Worm (Caenorhabditis elegans): ENCODE results near the gene smap-1.

smap-1 gene

DNA sequence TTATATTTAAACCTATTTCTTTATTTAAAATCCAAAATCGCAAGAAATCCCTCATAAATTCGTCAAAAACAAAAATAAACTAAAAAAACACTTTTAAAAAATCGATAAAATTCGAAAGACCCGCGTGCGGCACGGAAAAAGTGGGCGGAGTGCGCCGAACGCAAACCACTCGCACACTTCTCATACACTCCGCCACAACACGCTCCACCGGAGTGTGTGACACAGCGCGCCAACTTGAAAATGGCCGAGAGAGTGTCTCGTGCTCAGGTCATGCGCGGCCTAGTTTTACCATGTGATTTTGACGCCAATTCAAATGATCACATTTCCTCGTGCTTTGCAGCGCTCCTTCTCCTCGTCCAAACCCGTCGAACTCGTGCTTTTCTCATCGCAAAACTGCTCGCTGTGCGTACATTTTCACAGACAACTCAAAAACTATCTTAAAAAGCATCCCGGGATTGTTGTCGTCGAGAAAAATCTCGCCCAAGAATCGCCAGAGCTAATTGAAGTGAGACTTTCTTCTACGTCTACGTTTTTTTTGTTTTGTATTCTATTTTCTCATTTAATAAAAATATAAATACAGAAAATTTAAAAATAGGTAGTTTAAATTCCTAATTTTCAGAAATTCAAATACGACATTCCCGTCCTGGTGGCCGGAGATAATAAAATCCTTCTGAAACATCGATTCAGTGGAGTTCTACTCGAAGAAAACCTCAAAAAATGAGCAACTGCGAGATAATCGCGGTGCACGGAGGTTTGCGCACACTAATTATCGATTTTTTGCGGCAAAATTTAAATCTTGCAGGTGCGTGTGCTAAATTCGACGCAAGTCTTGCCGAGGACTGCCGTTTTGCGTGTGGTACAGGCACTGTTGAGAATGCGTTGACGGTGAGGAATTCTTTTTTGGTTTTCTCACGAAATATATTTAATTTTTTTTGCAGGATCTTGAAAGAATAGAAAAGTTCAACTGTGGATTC is 19.7 kb upstream of the smap-1 start, which contains the start of gene tasp-1 (continued):
- peak; percentile 98 for TF ChIP-seq lim-7 (GFP tag; IDR thresholded peaks at IDR 0.05)
- TF ChIP-seq F49E8.2 (tag; optimal IDR thresholded peaks at IDR 0.05; ENCODE audit: borderline replicate concordance), result peak; percentile 95
- TF ChIP-seq daf-8 (GFP tag; IDR thresholded peaks at IDR 0.05), result peak; percentile 99
- TF ChIP-seq unc-39 (tag; optimal IDR thresholded peaks at IDR 0.05), result peak; percentile 62
- TF ChIP-seq zfp-2 (tag; optimal IDR thresholded peaks at IDR 0.05), result peak; percentile 93
- TF ChIP-seq unc-62 (GFP tag; optimal IDR thresholded peaks at IDR 0.05 in 1 of 2), result peak; percentile 68 to 100
- TF ChIP-seq unc-62 (tag; optimal IDR thresholded peaks at IDR 0.05), result peak; percentile 90
- peak; percentile 100 for TF ChIP-seq dpl-1 (GFP tag; optimal IDR thresholded peaks at IDR 0.05)
- TF ChIP-seq egl-43 (GFP tag; IDR thresholded peaks at IDR 0.05), result peak; percentile 100
- peak; percentile 99 for TF ChIP-seq lin-15B (tag; optimal IDR thresholded peaks at IDR 0.05)
- peak; percentile 100 for TF ChIP-seq madf-9 (GFP tag; conservative IDR thresholded peaks at IDR 0.05)
- peak; percentile 88 for TF ChIP-seq ceh-82 (tag; optimal IDR thresholded peaks at IDR 0.05)
- peak; percentile 79 for TF ChIP-seq attf-4 (tag; optimal IDR thresholded peaks at IDR 0.05)
- TF ChIP-seq aly-2 (tag; optimal IDR thresholded peaks at IDR 0.05), result peak; percentile 94
- peak; percentile 99 for TF ChIP-seq pha-4 (GFP tag; IDR thresholded peaks at IDR 0.05)
- TF ChIP-seq pha-4 (tag; optimal IDR thresholded peaks at IDR 0.05), result no peak
- TF ChIP-seq nhr-41 (GFP tag; IDR thresholded peaks at IDR 0.05), result peak; percentile 99
- peak; percentile 98 for TF ChIP-seq F37D6.2 (tag; optimal IDR thresholded peaks at IDR 0.05)
- TF ChIP-seq sdz-12 (GFP tag; optimal IDR thresholded peaks at IDR 0.05), result peak; percentile 100
- peak; percentile 99 for TF ChIP-seq gei-8 (GFP tag; optimal IDR thresholded peaks at IDR 0.05)
- peak; percentile 100 for TF ChIP-seq vab-7 (GFP tag; IDR thresholded peaks at IDR 0.05)
- no peak for TF ChIP-seq daf-12 (tag; optimal IDR thresholded peaks at IDR 0.05)
- TF ChIP-seq mdl-1 (tag; optimal IDR thresholded peaks at IDR 0.05), result peak; percentile 98 to 100
- peak; percentile 100 for TF ChIP-seq zfp-3 (GFP tag; conservative IDR thresholded peaks at IDR 0.05)
- peak; percentile 77 for TF ChIP-seq ama-1 (optimal IDR thresholded peaks at IDR 0.05)
- peak; percentile 100 for TF ChIP-seq hlh-30 (tag; optimal IDR thresholded peaks at IDR 0.05; ENCODE audit: insufficient read depth)
- TF ChIP-seq nhr-28 (tag; optimal IDR thresholded peaks at IDR 0.05), result peak; percentile 100
- TF ChIP-seq arid-1 (GFP tag; conservative IDR thresholded peaks at IDR 0.05), result peak; percentile 99
- peak; percentile 91 for TF ChIP-seq lir-3 (tag; optimal IDR thresholded peaks at IDR 0.05)
- peak; percentile 93 for TF ChIP-seq snpc-1.2 (GFP tag; IDR thresholded peaks at IDR 0.05)
- TF ChIP-seq Y105C5A.15 (GFP tag; IDR thresholded peaks at IDR 0.05), result peak; percentile 98
- peak; percentile 93 for TF ChIP-seq zip-2 (tag; optimal IDR thresholded peaks at IDR 0.05)
- TF ChIP-seq F26F4.8 (GFP tag; conservative IDR thresholded peaks at IDR 0.05), result peak; percentile 61; the same call in 1 of the 2 replicates
- TF ChIP-seq unc-130 (GFP tag; optimal IDR thresholded peaks at IDR 0.05), result peak; percentile 99
- peak; percentile 99 for TF ChIP-seq Y75B8A.6 (GFP tag; IDR thresholded peaks at IDR 0.05)
- peak; percentile 100 for TF ChIP-seq nhr-10 (tag; optimal IDR thresholded peaks at IDR 0.05)
- peak; percentile 100 for TF ChIP-seq ctbp-1 (GFP tag; IDR thresholded peaks at IDR 0.05)
- peak; percentile 91 for TF ChIP-seq fos-1 (tag; optimal IDR thresholded peaks at IDR 0.05)
- peak; percentile 95 to 99 for TF ChIP-seq hif-1 (tag; optimal IDR thresholded peaks at IDR 0.05)
- peak; percentile 100 for TF ChIP-seq ceh-20 (GFP tag; IDR thresholded peaks at IDR 0.05)
- TF ChIP-seq rbr-2 (tag; optimal IDR thresholded peaks at IDR 0.05), result peak; percentile 100
- peak; percentile 100 for TF ChIP-seq hmg-1.1 (GFP tag; IDR thresholded peaks at IDR 0.05)
- TF ChIP-seq pqm-1 (tag; optimal IDR thresholded peaks at IDR 0.05), result peak; percentile 86
- TF ChIP-seq spr-1 (tag; optimal IDR thresholded peaks at IDR 0.05), result peak; percentile 98
- peak; percentile 96 for TF ChIP-seq Y5F2A.4 (GFP tag; optimal IDR thresholded peaks at IDR 0.05)
- peak; percentile 82 for TF ChIP-seq nhr-76 (tag; optimal IDR thresholded peaks at IDR 0.05)
- TF ChIP-seq daf-16 (GFP tag; optimal IDR thresholded peaks at IDR 0.05), result peak; percentile 94 to 97
- peak; percentile 94 for TF ChIP-seq daf-16 (tag; optimal IDR thresholded peaks at IDR 0.05)
- TF ChIP-seq ceh-62 (tag; optimal IDR thresholded peaks at IDR 0.05), result peak; percentile 30
- TF ChIP-seq ztf-11 (tag; optimal IDR thresholded peaks at IDR 0.05), result peak; percentile 62

Measured in whole organism, L4 larva.